Fruit fly (Drosophila melanogaster) whole organism, embryonic: Measurements from ENCODE around the gene Tsp29Fa.

Experiments used
- Abd-B ChIP-seq: fragments of 200-800 bp; sonication (Bioruptor generic); optimal IDR thresholded peaks from 2 replicates; lab custom pipeline; 2018; ENCODE audit warnings: missing biosample characterization, mild to moderate bottlenecking, missing genetic modification characterization, moderate library complexity
- Adf1 ChIP-seq: fragments of 200-800 bp; sonication (Bioruptor generic); IDR thresholded peaks from 2 replicates; pipeline ENCODE4 v1.3.6; 2022; ENCODE audit warnings: missing biosample characterization, missing genetic modification characterization
- Asciz ChIP-seq: fragments of 200-800 bp; sonication (Bioruptor generic); optimal IDR thresholded peaks from 2 replicates; lab custom pipeline; 2017; ENCODE audit warnings: missing biosample characterization, mild to moderate bottlenecking, missing genetic modification characterization, missing genetic modification reagents
- Awh ChIP-seq: fragments of 200-800 bp; sonication (Bioruptor generic); IDR thresholded peaks from 2 replicates; pipeline ENCODE4, ENCODE4 v1.3.6; 2022; ENCODE audit warnings: missing biosample characterization, missing genetic modification characterization
- Bdp1 ChIP-seq: fragments of 200-800 bp; sonication (Bioruptor generic); optimal IDR thresholded peaks from 3 replicates; lab custom pipeline; 2016; ENCODE audit warnings: missing biosample characterization, missing genetic modification characterization
- CG1024 ChIP-seq: fragments of 200-800 bp; sonication (Bioruptor generic); IDR thresholded peaks from 2 replicates; pipeline ENCODE4 v1.3.6; 2022; ENCODE audit warnings: missing biosample characterization, missing genetic modification characterization
- CG11456 ChIP-seq: fragments of 200-800 bp; sonication (Bioruptor generic); IDR thresholded peaks from 3 replicates; pipeline ENCODE4 v1.3.6; 2022; ENCODE audit warnings: missing biosample characterization, missing genetic modification characterization
- CG12155 ChIP-seq: fragments of 200-800 bp; sonication (Bioruptor generic); optimal IDR thresholded peaks from 3 replicates; lab custom pipeline; 2016; ENCODE audit warnings: missing biosample characterization, missing genetic modification characterization
- CG15073 ChIP-seq: fragments of 200-800 bp; sonication (Bioruptor generic); optimal IDR thresholded peaks from 2 replicates; lab custom pipeline; 2016; ENCODE audit warnings: missing biosample characterization, missing genetic modification characterization
- CG15696 ChIP-seq: fragments of 200-800 bp; sonication (Bioruptor generic); optimal IDR thresholded peaks from 2 replicates; lab custom pipeline; 2019; ENCODE audit warnings: missing biosample characterization, mild to moderate bottlenecking, missing genetic modification characterization, moderate library complexity
- CG2129 ChIP-seq: fragments of 200-800 bp; sonication (Bioruptor generic); IDR thresholded peaks from 2 replicates; pipeline ENCODE4 v1.3.6; 2022; ENCODE audit warnings: missing biosample characterization, missing genetic modification characterization; ENCODE audit not compliant: partially characterized antibody
- CG2875 ChIP-seq: fragments of 200-800 bp; sonication (Bioruptor generic); optimal IDR thresholded peaks from 2 replicates; lab custom pipeline; 2017; ENCODE audit warnings: missing biosample characterization, mild to moderate bottlenecking, missing genetic modification characterization, missing genetic modification reagents
- CG2889 ChIP-seq: fragments of 200-800 bp; sonication (Bioruptor generic); IDR thresholded peaks from 3 replicates; pipeline ENCODE4 v1.3.6; 2022; ENCODE audit warnings: missing biosample characterization, missing genetic modification characterization
- CG34376 ChIP-seq: fragments of 200-800 bp; sonication (Bioruptor generic); optimal IDR thresholded peaks from 2 replicates; lab custom pipeline; 2018; ENCODE audit warnings: missing biosample characterization, mild to moderate bottlenecking, missing genetic modification characterization
- CG4424 ChIP-seq: fragments of 200-800 bp; sonication (Bioruptor generic); optimal IDR thresholded peaks from 3 replicates; lab custom pipeline; 2016; ENCODE audit warnings: missing biosample characterization, missing genetic modification characterization
- CG6654 ChIP-seq: fragments of 200-800 bp; sonication (Bioruptor generic); optimal IDR thresholded peaks from 2 replicates; lab custom pipeline; 2017; ENCODE audit warnings: missing biosample characterization, mild to moderate bottlenecking, missing genetic modification characterization
- CG7786 ChIP-seq: fragments of 200-800 bp; sonication (Bioruptor generic); optimal IDR thresholded peaks from 2 replicates; lab custom pipeline; 2016; ENCODE audit warnings: missing biosample characterization, missing genetic modification characterization
- Camta ChIP-seq: fragments of 200-800 bp; sonication (Bioruptor generic); optimal IDR thresholded peaks from 2 replicates; lab custom pipeline; 2016; ENCODE audit warnings: missing biosample characterization, missing genetic modification characterization
- Dref ChIP-seq: fragments of 200-800 bp; sonication (Bioruptor generic); IDR thresholded peaks from 2 replicates; pipeline ENCODE4 v1.3.6; 2022; ENCODE audit warnings: missing biosample characterization, missing genetic modification characterization
- E2f2 ChIP-seq: fragments of 200-800 bp; sonication (Bioruptor generic); IDR thresholded peaks from 2 replicates; pipeline ENCODE4 v1.3.6; 2022; ENCODE audit warnings: missing biosample characterization, missing genetic modification characterization
- Gsc ChIP-seq: fragments of 200-800 bp; sonication (Bioruptor generic); IDR thresholded peaks from 2 replicates; pipeline ENCODE4 v1.3.6; 2022; ENCODE audit warnings: missing biosample characterization, missing genetic modification characterization
- H2.0 ChIP-seq: fragments of 200-800 bp; sonication (Bioruptor generic); IDR thresholded peaks from 2 replicates; pipeline ENCODE4 v1.3.6; 2022; ENCODE audit warnings: missing biosample characterization, missing genetic modification characterization
- HLH54F ChIP-seq: fragments of 200-800 bp; sonication (Bioruptor generic); optimal IDR thresholded peaks from 3 replicates; lab custom pipeline; 2016; ENCODE audit warnings: missing biosample characterization, missing genetic modification characterization
- HLHmδ ChIP-seq: fragments of 200-800 bp; sonication (Bioruptor generic); optimal IDR thresholded peaks from 2 replicates; lab custom pipeline; 2018; ENCODE audit warnings: missing biosample characterization, mild to moderate bottlenecking, missing genetic modification characterization, moderate library complexity
- Mes4 ChIP-seq: fragments of 200-800 bp; sonication (Bioruptor generic); optimal IDR thresholded peaks from 2 replicates; lab custom pipeline; 2016; ENCODE audit warnings: missing biosample characterization, missing genetic modification characterization
- Rfx ChIP-seq: fragments of 200-800 bp; sonication (Bioruptor generic); IDR thresholded peaks from 2 replicates; pipeline ENCODE4 v1.3.6; 2022; ENCODE audit warnings: missing biosample characterization, missing genetic modification characterization
- Rx ChIP-seq: fragments of 200-800 bp; sonication (Bioruptor generic); IDR thresholded peaks from 2 replicates; pipeline ENCODE4 v1.3.6; 2022; ENCODE audit warnings: missing biosample characterization, missing genetic modification characterization
- Sry-δ ChIP-seq: fragments of 200-800 bp; sonication (Bioruptor generic); optimal IDR thresholded peaks from 2 replicates; lab custom pipeline; 2016; ENCODE audit warnings: missing biosample characterization, missing genetic modification characterization
- Xbp1 ChIP-seq: fragments of 200-800 bp; sonication (Bioruptor generic); optimal IDR thresholded peaks from 3 replicates; lab custom pipeline; 2016; ENCODE audit warnings: missing biosample characterization, mild to moderate bottlenecking, missing genetic modification characterization
- bbx ChIP-seq: fragments of 200-800 bp; sonication (Bioruptor generic); IDR thresholded peaks from 2 replicates; pipeline ENCODE4 v1.3.6; 2022; ENCODE audit warnings: missing biosample characterization, missing genetic modification characterization; ENCODE audit not compliant: partially characterized antibody
- bcd ChIP-seq: fragments of 200-800 bp; sonication (Bioruptor generic); optimal IDR thresholded peaks from 2 replicates; lab custom pipeline; 2017; ENCODE audit warnings: missing biosample characterization, mild to moderate bottlenecking, missing genetic modification characterization
- br ChIP-seq: fragments of >200 bp; optimal IDR thresholded peaks from 2 replicates; lab custom pipeline; 2017
- btn ChIP-seq: fragments of 200-800 bp; sonication (Bioruptor generic); optimal IDR thresholded peaks from 2 replicates; lab custom pipeline; 2016; ENCODE audit warnings: missing biosample characterization, missing genetic modification characterization
- chinmo ChIP-seq: fragments of 200-800 bp; sonication (Bioruptor generic); IDR thresholded peaks from 4 replicates; pipeline ENCODE4 v1.3.6; 2022; ENCODE audit warnings: missing biosample characterization, missing genetic modification characterization; ENCODE audit not compliant: partially characterized antibody
- en ChIP-seq: fragments of 200-800 bp; sonication (Bioruptor generic); optimal IDR thresholded peaks from 2 replicates; lab custom pipeline; 2016; ENCODE audit warnings: missing biosample characterization, missing genetic modification characterization
- eyg ChIP-seq: fragments of 200-800 bp; sonication (Bioruptor generic); optimal IDR thresholded peaks from 3 replicates; lab custom pipeline; 2016; ENCODE audit warnings: missing biosample characterization, missing genetic modification characterization
- h ChIP-seq: fragments of >200 bp; optimal IDR thresholded peaks from 2 replicates; lab custom pipeline; 2017
- hb ChIP-seq: fragments of 200-800 bp; sonication (Bioruptor generic); IDR thresholded peaks from 3 replicates; pipeline ENCODE4 v1.3.6; 2022; ENCODE audit warnings: missing biosample characterization, missing genetic modification characterization; ENCODE audit not compliant: partially characterized antibody
- hbn ChIP-seq: fragments of 200-800 bp; sonication (Bioruptor generic); IDR thresholded peaks from 2 replicates; pipeline ENCODE4 v1.3.6; 2022; ENCODE audit warnings: missing biosample characterization, missing genetic modification characterization; ENCODE audit not compliant: partially characterized antibody
- hkb ChIP-seq, 2 experiments: fragments of 200-800 bp in 1 of 2; fragments of >200 bp in 1 of 2; sonication (Bioruptor generic) in 1 of 2; IDR thresholded peaks in 1 of 2; optimal IDR thresholded peaks in 1 of 2; 2 replicates each; pipeline versions ENCODE4 v1.3.6 to Lab custom; 2017 to 2022; ENCODE audit warnings: missing biosample characterization in 1 of 2, missing genetic modification characterization in 1 of 2
- insv ChIP-seq, 2 experiments: fragments of 200-800 bp; sonication (Bioruptor generic); optimal IDR thresholded peaks; 3 replicates each; lab custom pipeline; 2016 to 2018; ENCODE audit warnings: missing biosample characterization in 2 of 2, missing genetic modification characterization in 2 of 2
- kah ChIP-seq: fragments of 200-800 bp; sonication (Bioruptor generic); optimal IDR thresholded peaks from 2 replicates; lab custom pipeline; 2018; ENCODE audit warnings: missing biosample characterization, mild to moderate bottlenecking, missing genetic modification characterization
- knrl ChIP-seq: fragments of 200-800 bp; sonication (Bioruptor generic); IDR thresholded peaks from 3 replicates; pipeline ENCODE4 v1.3.6; 2022; ENCODE audit warnings: missing biosample characterization, missing genetic modification characterization; ENCODE audit not compliant: partially characterized antibody
- nom ChIP-seq: fragments of 200-800 bp; sonication (Bioruptor generic); optimal IDR thresholded peaks from 2 replicates; lab custom pipeline; 2017; ENCODE audit warnings: missing biosample characterization, missing genetic modification characterization, mild to moderate bottlenecking, moderate library complexity, missing genetic modification reagents
- pan ChIP-seq, 4 experiments: fragments of >200 bp in 3 of 4; fragments of 200-800 bp in 1 of 4; sonication (Bioruptor generic) in 1 of 4; optimal IDR thresholded peaks in 3 of 4; IDR thresholded peaks in 1 of 4; 2 replicates each; pipeline versions ENCODE4 v1.3.6 to Lab custom; 2017 to 2022; ENCODE audit warnings: missing biosample characterization in 2 of 4, missing genetic modification characterization in 2 of 4, mixed read lengths in 1 of 4
- pho ChIP-seq: fragments of 200-800 bp; sonication (Bioruptor generic); optimal IDR thresholded peaks from 2 replicates; lab custom pipeline; 2016; ENCODE audit warnings: missing biosample characterization, missing genetic modification characterization
- ranshi ChIP-seq: fragments of 200-800 bp; sonication (Bioruptor generic); IDR thresholded peaks from 2 replicates; pipeline ENCODE4 v1.3.6; 2022; ENCODE audit warnings: missing biosample characterization, missing genetic modification characterization
- sens-2 ChIP-seq: fragments of 200-800 bp; sonication (Bioruptor generic); IDR thresholded peaks from 2 replicates; pipeline ENCODE4 v1.3.6; 2022; ENCODE audit warnings: missing biosample characterization, missing genetic modification characterization
- shn ChIP-seq: fragments of 200-800 bp; sonication (Bioruptor generic); optimal IDR thresholded peaks from 3 replicates; lab custom pipeline; 2016; ENCODE audit warnings: missing biosample characterization, missing genetic modification characterization
- sna ChIP-seq: fragments of 200-800 bp; sonication (Bioruptor generic); IDR thresholded peaks from 2 replicates; pipeline ENCODE4 v1.3.6; 2022; ENCODE audit warnings: missing biosample characterization, missing genetic modification characterization; ENCODE audit not compliant: partially characterized antibody
- vvl ChIP-seq: fragments of 200-800 bp; sonication (Bioruptor generic); IDR thresholded peaks from 2 replicates; pipeline ENCODE4 v1.3.6; 2022; ENCODE audit warnings: missing biosample characterization, missing genetic modification characterization

The Tsp29Fa gene

dm6 chr2L:8894224-8894623, 39.5 kb upstream of the Tsp29Fa start (continued):
- no peak for TF ChIP-seq HLHmδ (GFP tag; lab: Kevin White, UChicago)
- no peak for TF ChIP-seq Mes4 (GFP tag; lab: Kevin White, UChicago)
- TF ChIP-seq CG7786 (GFP tag; lab: Kevin White, UChicago) = peak; percentile 27
- peak; percentile 26 for TF ChIP-seq pho (GFP tag; lab: Kevin White, UChicago)
- no peak for TF ChIP-seq sna (GFP tag; lab: Robert Waterston, UW)
- no peak for TF ChIP-seq eyg (GFP tag; lab: Kevin White, UChicago)
- peak; percentile 36; the same call in 1 of the 2 replicates for TF ChIP-seq vvl (GFP tag; lab: Robert Waterston, UW)
- no peak for TF ChIP-seq en (GFP tag; lab: Kevin White, UChicago)
- no peak for TF ChIP-seq hbn (GFP tag; lab: Robert Waterston, UW)
- TF ChIP-seq nom (GFP tag; lab: Kevin White, UChicago) = no peak
- no peak for TF ChIP-seq CG34376 (GFP tag; lab: Kevin White, UChicago)
- TF ChIP-seq H2.0 = no peak
- TF ChIP-seq Camta = no peak
- TF ChIP-seq Bdp1 (GFP tag; lab: Kevin White, UChicago) = no peak
- TF ChIP-seq sens-2 = no peak
- peak; percentile 52 for TF ChIP-seq HLH54F
- TF ChIP-seq CG15073 (GFP tag; lab: Kevin White, UChicago) = no peak
- TF ChIP-seq Rfx (GFP tag; lab: Robert Waterston, UW) = peak; percentile 88
- TF ChIP-seq bcd (GFP tag; lab: Kevin White, UChicago) = peak; percentile 31
- TF ChIP-seq chinmo (GFP tag; lab: Robert Waterston, UW) = no peak
- TF ChIP-seq insv (GFP tag; optimal IDR thresholded peaks at IDR 0.05; lab: Kevin White, UChicago) = no peak
- TF ChIP-seq kah (GFP tag; lab: Kevin White, UChicago) = no peak
- TF ChIP-seq bbx (GFP tag; lab: Robert Waterston, UW) = no peak
- no peak for TF ChIP-seq Awh (GFP tag; lab: Robert Waterston, UW)
- TF ChIP-seq btn = no peak
- no peak for TF ChIP-seq knrl (GFP tag; lab: Robert Waterston, UW)
- TF ChIP-seq CG6654 (GFP tag; lab: Kevin White, UChicago) = no peak
- TF ChIP-seq pan (optimal IDR thresholded peaks at IDR 0.05; lab: Kevin White, UChicago) = no peak
- peak in 1 of 2 experiments; percentile 56 for TF ChIP-seq pan (GFP tag; optimal IDR thresholded peaks at IDR 0.05 in 1 of 2, IDR thresholded peaks at IDR 0.05 in 1 of 2)
- TF ChIP-seq CG15696 = no peak
- TF ChIP-seq hkb (optimal IDR thresholded peaks at IDR 0.05; lab: Kevin White, UChicago) = no peak
- no peak for TF ChIP-seq hkb (GFP tag; IDR thresholded peaks at IDR 0.05; lab: Robert Waterston, UW)
- TF ChIP-seq CG2875 (GFP tag; lab: Kevin White, UChicago) = no peak
- no peak for TF ChIP-seq CG2889 (GFP tag; lab: Robert Waterston, UW)
- peak; percentile 83 for TF ChIP-seq CG11456
- TF ChIP-seq CG12155 = peak; percentile 21
- TF ChIP-seq Adf1 (GFP tag; lab: Robert Waterston, UW) = no peak
- no peak for TF ChIP-seq hb
- TF ChIP-seq Sry-δ = no peak
- peak; percentile 38; the same call in 1 of the 2 replicates for TF ChIP-seq Rx
- no peak for TF ChIP-seq Dref (GFP tag; lab: Robert Waterston, UW)
- no peak for TF ChIP-seq Xbp1 (GFP tag; lab: Kevin White, UChicago)
- no peak for TF ChIP-seq Asciz
- TF ChIP-seq ranshi (GFP tag; lab: Robert Waterston, UW) = peak; percentile 61; the same call in 1 of the 2 replicates
- no peak for TF ChIP-seq CG1024 (GFP tag; lab: Robert Waterston, UW)
- TF ChIP-seq br (lab: Kevin White, UChicago) = no peak
- TF ChIP-seq Gsc (GFP tag; lab: Robert Waterston, UW) = no peak
- no peak for TF ChIP-seq E2f2 (GFP tag; lab: Robert Waterston, UW)
- TF ChIP-seq shn (GFP tag; lab: Kevin White, UChicago) = no peak
- TF ChIP-seq Abd-B (GFP tag; lab: Kevin White, UChicago) = no peak
- peak; percentile 16 for TF ChIP-seq CG4424 (GFP tag; lab: Kevin White, UChicago)
- no peak for TF ChIP-seq CG2129
- TF ChIP-seq h (lab: Kevin White, UChicago) = no peak
